Fruit fly (Drosophila melanogaster): ENCODE results near the gene Gdh.

Gdh gene

DNA sequence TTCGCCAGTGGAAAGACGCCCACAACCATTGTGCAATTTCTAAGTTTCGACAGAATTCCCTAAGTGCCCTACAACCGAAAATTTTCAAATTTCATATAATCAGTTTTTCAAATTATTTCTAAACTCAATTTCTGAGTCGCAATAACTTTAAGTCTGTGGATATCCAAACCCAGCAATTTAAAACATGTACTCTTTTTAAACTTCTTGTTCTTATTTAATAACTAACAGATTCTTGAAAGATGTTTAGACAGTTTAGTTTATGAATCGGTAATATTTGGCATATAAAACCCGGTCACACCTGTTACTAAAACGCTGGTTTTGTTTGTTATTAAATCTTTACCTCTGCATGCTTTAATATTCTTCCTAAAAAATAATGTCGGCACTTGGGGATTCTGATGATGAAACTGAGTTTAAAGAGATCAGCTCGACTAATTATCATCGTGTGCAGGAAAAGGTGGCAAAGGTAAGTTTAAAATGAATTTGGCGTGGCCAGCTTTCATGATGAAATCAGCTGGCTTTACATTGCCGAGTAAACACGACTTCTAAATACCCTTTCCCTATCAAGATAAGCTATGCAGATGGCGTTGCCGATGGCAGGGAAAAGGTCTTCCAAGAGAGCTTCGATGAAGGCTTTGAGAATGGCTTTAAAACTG, 13.8 kb downstream of the Gdh start, which contains the start of the genes CG43998, CG43999 and CG31142:
TSS of gene CG43998 (minus strand) at position 51 of the 653 bp plus-strand sequence.
TSS of gene CG43999 (minus strand) at position 51 of the 653 bp plus-strand sequence.
TSS of gene CG31142 (plus strand) at position 294 of the 653 bp plus-strand sequence.
- peak; percentile 73 for TF ChIP-seq woc (GFP tag; optimal IDR thresholded peaks at IDR 0.05)
- TF ChIP-seq Jra (GFP tag; optimal IDR thresholded peaks at IDR 0.05): no peak
- no peak for TF ChIP-seq Dif (GFP tag; optimal IDR thresholded peaks at IDR 0.05; ENCODE audit: partially characterized antibody)
- no peak for TF ChIP-seq CrebA (GFP tag; optimal IDR thresholded peaks at IDR 0.05; ENCODE audit: borderline replicate concordance)
- TF ChIP-seq h (GFP tag; optimal IDR thresholded peaks at IDR 0.05): no peak
- TF ChIP-seq HLH106 (tag; optimal IDR thresholded peaks at IDR 0.05): peak; percentile 0
- TF ChIP-seq Dfd (GFP tag; optimal IDR thresholded peaks at IDR 0.05): no peak
- no peak for TF ChIP-seq dmrt93B (GFP tag; optimal IDR thresholded peaks at IDR 0.05)
- TF ChIP-seq OdsH (GFP tag; optimal IDR thresholded peaks at IDR 0.05): no peak
- TF ChIP-seq br (GFP tag; optimal IDR thresholded peaks at IDR 0.05): no peak
- no peak for TF ChIP-seq Hr83 (GFP tag; optimal IDR thresholded peaks at IDR 0.05; ENCODE audit: poor library complexity, severe bottlenecking)
- peak; percentile 4 for TF ChIP-seq rgr (GFP tag; optimal IDR thresholded peaks at IDR 0.05)

DNA sequence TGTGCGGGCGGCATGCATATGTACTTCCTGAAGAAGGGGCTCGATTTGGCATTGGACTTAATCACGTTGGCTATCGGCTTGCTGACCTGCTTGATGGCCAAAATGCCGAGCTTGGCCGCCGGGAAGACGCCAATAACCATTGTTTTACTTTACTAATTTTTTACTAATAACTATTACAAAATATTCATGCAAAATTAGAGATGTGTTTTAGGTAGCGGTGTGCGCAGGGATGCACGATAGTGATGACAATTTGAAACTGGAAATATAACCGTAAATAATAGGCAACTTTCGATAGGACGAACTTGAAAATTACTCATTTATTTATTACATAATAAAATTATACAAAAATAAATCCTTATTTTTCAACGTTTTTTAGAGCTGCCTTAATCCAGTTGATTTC, 15.5 kb downstream of the Gdh start, which contains the start of gene CG13601:
TSS of gene CG13601 (minus strand) at position 206 of the 400 bp plus-strand sequence.
- peak; percentile 17 for TF ChIP-seq OdsH (GFP tag; optimal IDR thresholded peaks at IDR 0.05)
- no peak for TF ChIP-seq lola (GFP tag; optimal IDR thresholded peaks at IDR 0.05)
- peak; percentile 4 for TF ChIP-seq h (GFP tag; optimal IDR thresholded peaks at IDR 0.05)
- TF ChIP-seq sv (GFP tag; optimal IDR thresholded peaks at IDR 0.05): peak; percentile 16
- TF ChIP-seq pan (optimal IDR thresholded peaks at IDR 0.05): no peak
- peak; percentile 5 for TF ChIP-seq rgr (GFP tag; optimal IDR thresholded peaks at IDR 0.05)
- TF ChIP-seq sage (GFP tag; optimal IDR thresholded peaks at IDR 0.05): no peak
- peak in 1 of 2 experiments; percentile 47 for TF ChIP-seq foxo (GFP tag; optimal IDR thresholded peaks at IDR 0.05)
- TF ChIP-seq HLH106 (tag; optimal IDR thresholded peaks at IDR 0.05): peak; percentile 26
- peak; percentile 31 for TF ChIP-seq Hr83 (GFP tag; optimal IDR thresholded peaks at IDR 0.05; ENCODE audit: poor library complexity, severe bottlenecking)
- peak; percentile 21 for TF ChIP-seq Jra (GFP tag; optimal IDR thresholded peaks at IDR 0.05)
- TF ChIP-seq ey (GFP tag; optimal IDR thresholded peaks at IDR 0.05): peak; percentile 23
- peak; percentile 3 for TF ChIP-seq woc (GFP tag; optimal IDR thresholded peaks at IDR 0.05)
- no peak for TF ChIP-seq Dif (GFP tag; optimal IDR thresholded peaks at IDR 0.05; ENCODE audit: partially characterized antibody)

- TF ChIP-seq sage (GFP tag; optimal IDR thresholded peaks at IDR 0.05): no peak
- TF ChIP-seq Mio (GFP tag; optimal IDR thresholded peaks at IDR 0.05): no peak
- no peak for TF ChIP-seq psq (GFP tag; optimal IDR thresholded peaks at IDR 0.05)
- TF ChIP-seq lola (GFP tag; optimal IDR thresholded peaks at IDR 0.05): no peak
- TF ChIP-seq tai (GFP tag; optimal IDR thresholded peaks at IDR 0.05): no peak
- no peak for TF ChIP-seq CG9705 (GFP tag; optimal IDR thresholded peaks at IDR 0.05)
- no peak for TF ChIP-seq N (GFP tag; optimal IDR thresholded peaks at IDR 0.05)
- TF ChIP-seq fru (GFP tag; optimal IDR thresholded peaks at IDR 0.05): no peak
- no peak for TF ChIP-seq sv (GFP tag; optimal IDR thresholded peaks at IDR 0.05)
- TF ChIP-seq usp (GFP tag; optimal IDR thresholded peaks at IDR 0.05): no peak
Measured at dm6 chr3R:23924200-23924599, 18.7 kb downstream of the Gdh start, which contains the start of gene Ndc1. Gene Ndc1, plus strand, starts transcription at chr3R:23924399.

dm6 chr3R:23922502-23923350, 20.2 kb downstream of the Gdh start, which contains the start of the genes sba and CG31141:
Gene sba, minus strand, starts transcription at chr3R:23922973.
Gene CG31141, plus strand, starts transcription at chr3R:23923300.
- no peak for TF ChIP-seq br (GFP tag; optimal IDR thresholded peaks at IDR 0.05)
- peak; percentile 62 for TF ChIP-seq Hr83 (GFP tag; optimal IDR thresholded peaks at IDR 0.05; ENCODE audit: poor library complexity, severe bottlenecking)
- TF ChIP-seq CG9705 (GFP tag; optimal IDR thresholded peaks at IDR 0.05): no peak
- TF ChIP-seq Abd-B (GFP tag; optimal IDR thresholded peaks at IDR 0.05): no peak
- TF ChIP-seq dl (GFP tag; optimal IDR thresholded peaks at IDR 0.05; ENCODE audit: insufficient read depth in 1 of 2, partially characterized antibody in 2 of 2): no peak
- no peak for TF ChIP-seq jim (GFP tag; optimal IDR thresholded peaks at IDR 0.05)
- TF ChIP-seq ey (GFP tag; optimal IDR thresholded peaks at IDR 0.05): no peak
- peak; percentile 18 for TF ChIP-seq h (GFP tag; optimal IDR thresholded peaks at IDR 0.05)
- TF ChIP-seq foxo (GFP tag; optimal IDR thresholded peaks at IDR 0.05): no peak
- TF ChIP-seq Myc (optimal IDR thresholded peaks at IDR 0.05): no peak
- no peak for TF ChIP-seq psq (GFP tag; optimal IDR thresholded peaks at IDR 0.05)
- TF ChIP-seq CG32264 (GFP tag; optimal IDR thresholded peaks at IDR 0.05): no peak
- no peak for TF ChIP-seq dsf (GFP tag; optimal IDR thresholded peaks at IDR 0.05; ENCODE audit: borderline replicate concordance)
- TF ChIP-seq Hr78 (GFP tag; optimal IDR thresholded peaks at IDR 0.05): no peak
- TF ChIP-seq CrebA (GFP tag; optimal IDR thresholded peaks at IDR 0.05; ENCODE audit: borderline replicate concordance): no peak
- TF ChIP-seq GATAd (GFP tag; optimal IDR thresholded peaks at IDR 0.05): no peak
- no peak for TF ChIP-seq Rel (GFP tag; optimal IDR thresholded peaks at IDR 0.05)
- TF ChIP-seq Rel (tag; optimal IDR thresholded peaks at IDR 0.05): peak; percentile 33
- TF ChIP-seq tai (GFP tag; optimal IDR thresholded peaks at IDR 0.05): no peak
- peak; percentile 40 for TF ChIP-seq Hnf4 (GFP tag; optimal IDR thresholded peaks at IDR 0.05)
- no peak for TF ChIP-seq woc (GFP tag; optimal IDR thresholded peaks at IDR 0.05)
- TF ChIP-seq rgr (GFP tag; optimal IDR thresholded peaks at IDR 0.05): peak; percentile 19
- TF ChIP-seq fru (GFP tag; optimal IDR thresholded peaks at IDR 0.05): no peak
- TF ChIP-seq Dfd (GFP tag; optimal IDR thresholded peaks at IDR 0.05): no peak
- no peak for TF ChIP-seq sage (GFP tag; optimal IDR thresholded peaks at IDR 0.05)
- no peak for TF ChIP-seq N (GFP tag; optimal IDR thresholded peaks at IDR 0.05)
- no peak for TF ChIP-seq usp (GFP tag; optimal IDR thresholded peaks at IDR 0.05)
- no peak for TF ChIP-seq dmrt93B (GFP tag; optimal IDR thresholded peaks at IDR 0.05)
- TF ChIP-seq lola (GFP tag; optimal IDR thresholded peaks at IDR 0.05): no peak
- no peak for TF ChIP-seq HLH106 (tag; optimal IDR thresholded peaks at IDR 0.05)
- TF ChIP-seq Jra (GFP tag; optimal IDR thresholded peaks at IDR 0.05): peak; percentile 38
- no peak for TF ChIP-seq OdsH (GFP tag; optimal IDR thresholded peaks at IDR 0.05)
- TF ChIP-seq pan (optimal IDR thresholded peaks at IDR 0.05): no peak
- TF ChIP-seq sv (GFP tag; optimal IDR thresholded peaks at IDR 0.05): no peak

Data from whole organism, wandering third instar larva.